Worm (Caenorhabditis elegans): ENCODE data around the gene F58G11.4.

- TF ChIP-seq ztf-23 (GFP tag; IDR thresholded peaks at IDR 0.05) (no peak), T22C8.4 (GFP tag; IDR thresholded peaks at IDR 0.05) (no peak), ztf-29 (GFP tag; IDR thresholded peaks at IDR 0.05) (no peak), ref-1 (GFP tag; conservative IDR thresholded peaks at IDR 0.05) (no peak), flt-1 (GFP tag; IDR thresholded peaks at IDR 0.05) (no peak)
Observed at ce11 chrV:13711060-13711459, 38.7 kb downstream of the F58G11.4 start, which contains the start of gene srx-96.

All from whole organism, midembryonic.